Fruit fly (Drosophila melanogaster) whole organism, embryonic: ENCODE results near the gene CG6441.
A peak's percentile ranks its signal among the peaks of the same experiment; 100 is the strongest.

ENCODE experiments used
- CG11085 ChIP-seq: fragments of 200-800 bp; sonication (Bioruptor generic); IDR thresholded peaks from 2 replicates; pipeline ENCODE4 v1.3.6; 2022; ENCODE audit warnings: missing biosample characterization, missing genetic modification characterization
- CG11560 ChIP-seq: fragments of 200-800 bp; sonication (Bioruptor generic); IDR thresholded peaks from 3 replicates; pipeline ENCODE4 v1.3.6; 2022; ENCODE audit warnings: missing biosample characterization, missing genetic modification characterization
- CG11723 ChIP-seq: fragments of 200-800 bp; sonication (Bioruptor generic); optimal IDR thresholded peaks from 2 replicates; lab custom pipeline; 2017; ENCODE audit warnings: missing biosample characterization, mild to moderate bottlenecking, missing genetic modification characterization
- CG14014 ChIP-seq: fragments of 200-800 bp; sonication (Bioruptor generic); IDR thresholded peaks from 2 replicates; pipeline ENCODE4 v1.3.6; 2022; ENCODE audit warnings: missing biosample characterization, missing genetic modification characterization
- CG15269 ChIP-seq: fragments of 200-800 bp; sonication (Bioruptor generic); optimal IDR thresholded peaks from 2 replicates; lab custom pipeline; 2018; ENCODE audit warnings: missing biosample characterization, mild to moderate bottlenecking, missing genetic modification characterization, moderate library complexity
- CG1647 ChIP-seq: fragments of 200-800 bp; sonication (Bioruptor generic); optimal IDR thresholded peaks from 3 replicates; lab custom pipeline; 2016; ENCODE audit warnings: missing biosample characterization, missing genetic modification characterization
- CG17361 ChIP-seq: fragments of 200-800 bp; sonication (Bioruptor generic); IDR thresholded peaks from 3 replicates; pipeline ENCODE4 v1.3.6; 2022; ENCODE audit warnings: missing biosample characterization, missing genetic modification characterization
- CG17568 ChIP-seq: fragments of 200-800 bp; sonication (Bioruptor generic); optimal IDR thresholded peaks from 2 replicates; lab custom pipeline; 2018; ENCODE audit warnings: missing biosample characterization, mild to moderate bottlenecking, missing genetic modification characterization, moderate library complexity
- CG18619 ChIP-seq: fragments of 200-800 bp; sonication (Bioruptor generic); optimal IDR thresholded peaks from 3 replicates; lab custom pipeline; 2017; ENCODE audit warnings: missing biosample characterization, mild to moderate bottlenecking, missing genetic modification characterization
- CG2129 ChIP-seq: fragments of 200-800 bp; sonication (Bioruptor generic); IDR thresholded peaks from 2 replicates; pipeline ENCODE4 v1.3.6; 2022; ENCODE audit warnings: missing biosample characterization, missing genetic modification characterization; ENCODE audit not compliant: partially characterized antibody
- CG2678 ChIP-seq: fragments of 200-800 bp; sonication (Bioruptor generic); optimal IDR thresholded peaks from 3 replicates; lab custom pipeline; 2019; ENCODE audit warnings: missing biosample characterization, mild to moderate bottlenecking, missing genetic modification characterization, moderate library complexity
- CG3163 ChIP-seq: fragments of 200-800 bp; sonication (Bioruptor generic); optimal IDR thresholded peaks from 3 replicates; lab custom pipeline; 2016; ENCODE audit warnings: missing biosample characterization, missing genetic modification characterization
- CG4360 ChIP-seq: fragments of 200-800 bp; sonication (Bioruptor generic); IDR thresholded peaks from 2 replicates; pipeline ENCODE4 v1.3.6; 2022; ENCODE audit warnings: missing biosample characterization, missing genetic modification characterization
- CG6765 ChIP-seq: fragments of 200-800 bp; sonication (Bioruptor generic); optimal IDR thresholded peaks from 3 replicates; lab custom pipeline; 2017; ENCODE audit warnings: missing biosample characterization, mild to moderate bottlenecking, missing genetic modification characterization
- CG7987 ChIP-seq: fragments of 200-800 bp; sonication (Bioruptor generic); optimal IDR thresholded peaks from 2 replicates; lab custom pipeline; 2018; ENCODE audit warnings: missing biosample characterization, mild to moderate bottlenecking, missing genetic modification characterization, moderate library complexity
- CG8765 ChIP-seq: fragments of 200-800 bp; sonication (Bioruptor generic); IDR thresholded peaks from 2 replicates; pipeline ENCODE4 v1.3.6; 2022; ENCODE audit warnings: missing biosample characterization, missing genetic modification characterization
- CG8924 ChIP-seq: fragments of 200-800 bp; optimal IDR thresholded peaks from 3 replicates; lab custom pipeline; 2019; ENCODE audit warnings: missing biosample characterization, mild to moderate bottlenecking, missing genetic modification characterization, moderate library complexity
- Deaf1 ChIP-seq: fragments of 200-800 bp; optimal IDR thresholded peaks from 3 replicates; lab custom pipeline; 2019; ENCODE audit warnings: missing biosample characterization, mild to moderate bottlenecking, missing genetic modification characterization, moderate library complexity
- E2f1 ChIP-seq: fragments of 200-800 bp; sonication (Bioruptor generic); IDR thresholded peaks from 2 replicates; pipeline ENCODE4 v1.3.6; 2022; ENCODE audit warnings: missing biosample characterization, missing genetic modification characterization
- E2f2 ChIP-seq: fragments of 200-800 bp; sonication (Bioruptor generic); IDR thresholded peaks from 2 replicates; pipeline ENCODE4 v1.3.6; 2022; ENCODE audit warnings: missing biosample characterization, missing genetic modification characterization
- Ets97D ChIP-seq: fragments of 200-800 bp; sonication (Bioruptor generic); optimal IDR thresholded peaks from 3 replicates; lab custom pipeline; 2016; ENCODE audit warnings: missing biosample characterization, missing genetic modification characterization
- HLH3B ChIP-seq: fragments of 200-800 bp; sonication (Bioruptor generic); IDR thresholded peaks from 2 replicates; pipeline ENCODE4 v1.3.6; 2022; ENCODE audit warnings: missing biosample characterization, missing genetic modification characterization
- Hr51 ChIP-seq, 2 experiments: fragments of 200-800 bp; sonication (Bioruptor generic); optimal IDR thresholded peaks; 2 replicates in 1 of 2; 3 replicates in 1 of 2; lab custom pipeline; 2016 to 2018; ENCODE audit warnings: missing biosample characterization in 2 of 2, missing genetic modification characterization in 2 of 2, mild to moderate bottlenecking in 1 of 2, moderate library complexity in 1 of 2
- Hsf ChIP-seq: fragments of 200-800 bp; sonication (Bioruptor generic); optimal IDR thresholded peaks from 3 replicates; lab custom pipeline; 2016; ENCODE audit warnings: missing biosample characterization, missing genetic modification characterization
- Jarid2 ChIP-seq: fragments of 200-800 bp; sonication (Bioruptor generic); optimal IDR thresholded peaks from 3 replicates; lab custom pipeline; 2017; ENCODE audit warnings: mild to moderate bottlenecking, missing biosample characterization, missing genetic modification reagents, missing genetic modification characterization
- corto ChIP-seq: fragments of 200-800 bp; sonication (Bioruptor generic); optimal IDR thresholded peaks from 2 replicates; lab custom pipeline; 2016; ENCODE audit warnings: missing biosample characterization, mild to moderate bottlenecking, missing genetic modification characterization, moderate library complexity
- da ChIP-seq: fragments of 200-800 bp; sonication (Bioruptor generic); optimal IDR thresholded peaks from 2 replicates; lab custom pipeline; 2016; ENCODE audit warnings: missing biosample characterization, missing genetic modification characterization
- dan ChIP-seq: fragments of 200-800 bp; sonication (Bioruptor generic); IDR thresholded peaks from 2 replicates; pipeline ENCODE4 v1.3.6; 2022; ENCODE audit warnings: missing biosample characterization, missing genetic modification characterization
- eve ChIP-seq, 2 experiments: fragments of >200 bp; optimal IDR thresholded peaks; 2 replicates each; lab custom pipeline; 2017; ENCODE audit warnings: missing biosample characterization in 2 of 2, missing genetic modification characterization in 2 of 2
- gcm2 ChIP-seq: fragments of 200-800 bp; sonication (Bioruptor generic); optimal IDR thresholded peaks from 2 replicates; lab custom pipeline; 2016; ENCODE audit warnings: missing biosample characterization, missing genetic modification characterization
- grn ChIP-seq: fragments of 200-800 bp; sonication (Bioruptor generic); optimal IDR thresholded peaks from 3 replicates; lab custom pipeline; 2017; ENCODE audit warnings: missing biosample characterization, missing genetic modification characterization
- ind ChIP-seq: fragments of 200-800 bp; sonication (Bioruptor generic); optimal IDR thresholded peaks from 3 replicates; lab custom pipeline; 2016; ENCODE audit warnings: missing biosample characterization, missing genetic modification characterization
- jigr1 ChIP-seq: fragments of 200-800 bp; sonication (Bioruptor generic); IDR thresholded peaks from 3 replicates; pipeline ENCODE4 v1.3.6; 2022; ENCODE audit warnings: missing biosample characterization, missing genetic modification characterization
- lmd ChIP-seq: fragments of 200-800 bp; sonication (Bioruptor generic); IDR thresholded peaks from 2 replicates; pipeline ENCODE4 v1.3.6; 2022; ENCODE audit warnings: missing biosample characterization, missing genetic modification characterization
- lov ChIP-seq, 2 experiments: fragments of 200-800 bp in 1 of 2; fragments of >200 bp in 1 of 2; sonication (Bioruptor generic) in 1 of 2; IDR thresholded peaks in 1 of 2; optimal IDR thresholded peaks in 1 of 2; 2 replicates in 1 of 2; 3 replicates in 1 of 2; pipeline versions ENCODE4 v1.3.6 to Lab custom; 2017 to 2022; ENCODE audit warnings: missing biosample characterization in 1 of 2, missing genetic modification characterization in 1 of 2
- mld ChIP-seq: fragments of 200-800 bp; sonication (Bioruptor generic); IDR thresholded peaks from 3 replicates; pipeline ENCODE4 v1.3.6; 2022; ENCODE audit warnings: missing biosample characterization, missing genetic modification characterization; ENCODE audit not compliant: partially characterized antibody
- nerfin-2 ChIP-seq: fragments of 200-800 bp; sonication (Bioruptor generic); IDR thresholded peaks from 2 replicates; pipeline ENCODE4 v1.3.6; 2022; ENCODE audit warnings: missing biosample characterization, missing genetic modification characterization; ENCODE audit not compliant: partially characterized antibody
- otp ChIP-seq: fragments of 200-800 bp; sonication (Bioruptor generic); IDR thresholded peaks from 3 replicates; pipeline ENCODE4, ENCODE4 v1.3.6; 2022; ENCODE audit warnings: missing biosample characterization, missing genetic modification characterization
- pan ChIP-seq, 4 experiments: fragments of >200 bp in 3 of 4; fragments of 200-800 bp in 1 of 4; sonication (Bioruptor generic) in 1 of 4; optimal IDR thresholded peaks in 3 of 4; IDR thresholded peaks in 1 of 4; 2 replicates each; pipeline versions ENCODE4 v1.3.6 to Lab custom; 2017 to 2022; ENCODE audit warnings: missing biosample characterization in 2 of 4, missing genetic modification characterization in 2 of 4, mixed read lengths in 1 of 4
- pfk ChIP-seq: fragments of 200-800 bp; sonication (Bioruptor generic); optimal IDR thresholded peaks from 2 replicates; lab custom pipeline; 2018; ENCODE audit warnings: missing biosample characterization, mild to moderate bottlenecking, missing genetic modification characterization, moderate library complexity
- prd ChIP-seq, 3 experiments: fragments of >200 bp in 2 of 3; fragments of 200-800 bp in 1 of 3; sonication (Bioruptor generic) in 1 of 3; optimal IDR thresholded peaks in 2 of 3; IDR thresholded peaks in 1 of 3; 2 replicates in 2 of 3; 3 replicates in 1 of 3; pipeline versions ENCODE4 v1.3.6 to Lab custom; 2017 to 2022; ENCODE audit warnings: missing biosample characterization in 1 of 3, missing genetic modification characterization in 1 of 3
- rib ChIP-seq: fragments of 200-800 bp; sonication (Bioruptor generic); IDR thresholded peaks from 2 replicates; pipeline ENCODE4 v1.3.6; 2022; ENCODE audit warnings: missing biosample characterization, missing genetic modification characterization
- sens ChIP-seq: fragments of 200-800 bp; sonication (Bioruptor generic); peaks from one replicate; lab custom pipeline; 2016; ENCODE audit warnings: missing biosample characterization, missing genetic modification characterization
- sima ChIP-seq: fragments of 200-800 bp; sonication (Bioruptor generic); optimal IDR thresholded peaks from 2 replicates; lab custom pipeline; 2016; ENCODE audit warnings: missing biosample characterization, missing genetic modification characterization
- sob ChIP-seq: fragments of 200-800 bp; sonication (Bioruptor generic); IDR thresholded peaks from 2 replicates; pipeline ENCODE4 v1.3.6; 2022; ENCODE audit warnings: missing biosample characterization, missing genetic modification characterization
- tgo ChIP-seq: fragments of 200-800 bp; sonication (Bioruptor generic); IDR thresholded peaks from 3 replicates; pipeline ENCODE4 v1.3.6; 2022; ENCODE audit warnings: missing biosample characterization, missing genetic modification characterization
- tna ChIP-seq: fragments of 200-800 bp; sonication (Bioruptor generic); IDR thresholded peaks from 2 replicates; pipeline ENCODE4 v1.3.6; 2022; ENCODE audit warnings: missing biosample characterization, missing genetic modification characterization; ENCODE audit not compliant: partially characterized antibody
- usp ChIP-seq: fragments of >200 bp; optimal IDR thresholded peaks from 2 replicates; lab custom pipeline; 2017; ENCODE audit warnings: missing biosample characterization, missing genetic modification characterization
- zfh2 ChIP-seq: fragments of 200-800 bp; sonication (Bioruptor generic); optimal IDR thresholded peaks from 2 replicates; lab custom pipeline; 2016; ENCODE audit warnings: missing biosample characterization, missing genetic modification characterization

CG6441 gene

dm6 chr2L:7491902-7492301 lies 17.4 kb downstream of the CG6441 start (continued):
- no peak for TF ChIP-seq gcm2 (GFP tag; lab: Kevin White, UChicago)
- TF ChIP-seq nerfin-2 (GFP tag; lab: Robert Waterston, UW): no peak
- no peak for TF ChIP-seq pan (optimal IDR thresholded peaks at IDR 0.05; lab: Kevin White, UChicago)
- TF ChIP-seq pan (GFP tag; optimal IDR thresholded peaks at IDR 0.05 in 1 of 2, IDR thresholded peaks at IDR 0.05 in 1 of 2): peak in 1 of 2 experiments; percentile 66
- TF ChIP-seq CG11723: peak; percentile 14
- peak; percentile 52; the same call in 1 of the 2 replicates for TF ChIP-seq CG14014 (GFP tag; lab: Robert Waterston, UW)
- no peak for TF ChIP-seq mld (GFP tag; lab: Robert Waterston, UW)
- TF ChIP-seq Jarid2 (GFP tag; lab: Kevin White, UChicago): no peak
- no peak for TF ChIP-seq otp (GFP tag; lab: Robert Waterston, UW)
- TF ChIP-seq CG17568: peak; percentile 34
- no peak for TF ChIP-seq prd (optimal IDR thresholded peaks at IDR 0.05; lab: Kevin White, UChicago)
- peak; percentile 64; the same call in 2 of the 3 replicates for TF ChIP-seq prd (GFP tag; IDR thresholded peaks at IDR 0.05; lab: Robert Waterston, UW)
- no peak for TF ChIP-seq rib (GFP tag; lab: Robert Waterston, UW)
- peak; percentile 72 for TF ChIP-seq E2f1 (GFP tag; lab: Robert Waterston, UW)
- no peak for TF ChIP-seq zfh2 (GFP tag; lab: Kevin White, UChicago)
- TF ChIP-seq CG1647: no peak
- peak; percentile 71 for TF ChIP-seq lmd (GFP tag; lab: Robert Waterston, UW)
- TF ChIP-seq CG2129 (GFP tag; lab: Robert Waterston, UW): no peak
- no peak for TF ChIP-seq usp (GFP tag; lab: Kevin White, UChicago)
- no peak for TF ChIP-seq CG4360 (GFP tag; lab: Robert Waterston, UW)
- TF ChIP-seq CG11560 (tag; lab: Robert Waterston, UW): 0 out of 3 replicates have a peak, but pooled peaks have one; percentile 27
- TF ChIP-seq ind (GFP tag; lab: Kevin White, UChicago): peak; percentile 47
- TF ChIP-seq CG17361: peak; percentile 45; the same call in 2 of the 3 replicates
- peak; percentile 57; the same call in 2 of the 3 replicates for TF ChIP-seq tgo (GFP tag; lab: Robert Waterston, UW)
- TF ChIP-seq Hsf (GFP tag; lab: Kevin White, UChicago): peak; percentile 11
- TF ChIP-seq pfk (GFP tag; lab: Kevin White, UChicago): no peak
- no peak for TF ChIP-seq lov (optimal IDR thresholded peaks at IDR 0.05; lab: Kevin White, UChicago)
- TF ChIP-seq lov (GFP tag; IDR thresholded peaks at IDR 0.05; lab: Robert Waterston, UW): no peak
- no peak for TF ChIP-seq da (GFP tag; lab: Kevin White, UChicago)
- no peak for TF ChIP-seq sima (GFP tag; lab: Kevin White, UChicago)
- TF ChIP-seq CG6765: peak; percentile 18
- no peak for TF ChIP-seq dan (GFP tag; lab: Robert Waterston, UW)
- TF ChIP-seq HLH3B: peak; percentile 54; the same call in 1 of the 2 replicates
- TF ChIP-seq CG2678 (tag; lab: Kevin White, UChicago): peak; percentile 72
- no peak for TF ChIP-seq CG11085 (GFP tag; lab: Robert Waterston, UW)
- peak in 1 of 2 experiments; percentile 73 for TF ChIP-seq Hr51 (GFP tag; optimal IDR thresholded peaks at IDR 0.05; lab: Kevin White, UChicago)
- TF ChIP-seq CG3163 (GFP tag; lab: Kevin White, UChicago): no peak
- TF ChIP-seq E2f2: peak; percentile 47; the same call in 1 of the 2 replicates
- TF ChIP-seq eve (GFP tag; optimal IDR thresholded peaks at IDR 0.05; lab: Kevin White, UChicago): no peak
- 0 out of 2 replicates have a peak, but pooled peaks have one; percentile 54 for TF ChIP-seq sob (GFP tag; lab: Robert Waterston, UW)
- no peak for TF ChIP-seq sens (GFP tag; lab: Kevin White, UChicago)
- peak; percentile 72 for TF ChIP-seq CG15269
- no peak for TF ChIP-seq CG7987 (GFP tag; lab: Kevin White, UChicago)
- no peak for TF ChIP-seq Ets97D (GFP tag; lab: Kevin White, UChicago)
- no peak for TF ChIP-seq CG18619 (GFP tag; lab: Kevin White, UChicago)
- TF ChIP-seq jigr1: no peak
- no peak for TF ChIP-seq CG8765 (GFP tag; lab: Robert Waterston, UW)
- TF ChIP-seq corto: no peak
- TF ChIP-seq tna (GFP tag; lab: Robert Waterston, UW): no peak
- peak; percentile 16 for TF ChIP-seq grn (GFP tag; lab: Kevin White, UChicago)
- peak; percentile 53 for TF ChIP-seq CG8924
- TF ChIP-seq Deaf1 (tag; lab: Kevin White, UChicago): no peak
